Fruit fly (Drosophila melanogaster): Measurements from ENCODE around the gene trol.

Gene trol

dm6 chrX:2581793-2582503, 36.7 kb upstream of the trol start (continued):
- TF ChIP-seq croc (GFP tag; conservative IDR thresholded peaks at IDR 0.05) (no peak), CG18476 (GFP tag; optimal IDR thresholded peaks at IDR 0.05) (peak; percentile 66), CkIIα-i1 (GFP tag; IDR thresholded peaks at IDR 0.05) (0 out of 2 replicates have a peak, but pooled peaks have one; percentile 32), CG15514 (GFP tag; optimal IDR thresholded peaks at IDR 0.05) (peak; percentile 79), luna (GFP tag; optimal IDR thresholded peaks at IDR 0.05) (peak; percentile 57), ab (GFP tag; optimal IDR thresholded peaks at IDR 0.05) (peak; percentile 56), Awh (GFP tag; IDR thresholded peaks at IDR 0.05) (peak; percentile 67), dmrt99B (tag; optimal IDR thresholded peaks at IDR 0.05) (peak; percentile 77), CG9876 (GFP tag; optimal IDR thresholded peaks at IDR 0.05) (peak; percentile 31), CG4820 (GFP tag; optimal IDR thresholded peaks at IDR 0.05) (peak; percentile 49), wek (GFP tag; optimal IDR thresholded peaks at IDR 0.05) (peak; percentile 25), CG14860 (GFP tag; IDR thresholded peaks at IDR 0.05; ENCODE audit: partially characterized antibody) (no peak), E2f2 (GFP tag; IDR thresholded peaks at IDR 0.05) (peak; percentile 52), z (GFP tag; IDR thresholded peaks at IDR 0.05) (peak; percentile 22; the same call in 1 of the 3 replicates), CG13424 (tag; optimal IDR thresholded peaks at IDR 0.05) (peak; percentile 61), da (GFP tag; optimal IDR thresholded peaks at IDR 0.05) (no peak), CG10543 (GFP tag; optimal IDR thresholded peaks at IDR 0.05) (peak; percentile 51), CG12659 (GFP tag; optimal IDR thresholded peaks at IDR 0.05) (peak; percentile 66), gsb (GFP tag; IDR thresholded peaks at IDR 0.05) (0 out of 2 replicates have a peak, but pooled peaks have one; percentile 41), tio (GFP tag; optimal IDR thresholded peaks at IDR 0.05) (peak; percentile 64), HmgZ (tag; optimal IDR thresholded peaks at IDR 0.05) (peak; percentile 51), dpn (GFP tag; optimal IDR thresholded peaks at IDR 0.05) (peak; percentile 82 to 84), toy (GFP tag; IDR thresholded peaks at IDR 0.05) (no peak), sima (GFP tag; optimal IDR thresholded peaks at IDR 0.05) (no peak), pho (GFP tag; optimal IDR thresholded peaks at IDR 0.05) (peak; percentile 80), CG15601 (tag; optimal IDR thresholded peaks at IDR 0.05) (no peak), ato (GFP tag; IDR thresholded peaks at IDR 0.05; ENCODE audit: partially characterized antibody) (no peak), CG6272 (GFP tag; IDR thresholded peaks at IDR 0.05) (peak; percentile 53; the same call in 1 of the 2 replicates), ap (GFP tag; IDR thresholded peaks at IDR 0.05) (no peak), H15 (GFP tag; IDR thresholded peaks at IDR 0.05) (peak; percentile 51; the same call in 1 of the 3 replicates), psq (GFP tag; optimal IDR thresholded peaks at IDR 0.05) (no peak), B-H2 (GFP tag; optimal IDR thresholded peaks at IDR 0.05) (peak; percentile 13), Hr51 (GFP tag; optimal IDR thresholded peaks at IDR 0.05) (peak; percentile 40 to 74), fu2 (GFP tag; optimal IDR thresholded peaks at IDR 0.05) (peak; percentile 70), Hr39 (optimal IDR thresholded peaks at IDR 0.05) (no peak), CG12236 (GFP tag; optimal IDR thresholded peaks at IDR 0.05) (no peak), CG11695 (GFP tag; IDR thresholded peaks at IDR 0.05) (peak; percentile 81; the same call in 2 of the 3 replicates), CG6175 (GFP tag; IDR thresholded peaks at IDR 0.05) (no peak), pnt (GFP tag; optimal IDR thresholded peaks at IDR 0.05) (peak; percentile 70), CG11504 (tag; optimal IDR thresholded peaks at IDR 0.05) (peak; percentile 77), usp (GFP tag; optimal IDR thresholded peaks at IDR 0.05) (no peak), Stat92E (GFP tag; optimal IDR thresholded peaks at IDR 0.05) (no peak), Jarid2 (GFP tag; optimal IDR thresholded peaks at IDR 0.05) (peak; percentile 26), Oli (tag; optimal IDR thresholded peaks at IDR 0.05) (peak; percentile 72), CG3281 (GFP tag; optimal IDR thresholded peaks at IDR 0.05) (peak; percentile 78), Doc2 (GFP tag; IDR thresholded peaks at IDR 0.05) (peak; percentile 43; the same call in 1 of the 2 replicates), CG2678 (tag; optimal IDR thresholded peaks at IDR 0.05) (peak; percentile 81), CG31365 (tag; optimal IDR thresholded peaks at IDR 0.05) (peak; percentile 45), lab (GFP tag; optimal IDR thresholded peaks at IDR 0.05) (peak; percentile 95)
